Worm (Caenorhabditis elegans) whole organism, young adult: ENCODE measurements around the gene R08F11.1.

ENCODE experiments used
- B0035.1 ChIP-seq: sonication (generic microtip); optimal IDR thresholded peaks from 2 replicates; lab custom pipeline; 2016; ENCODE audit warnings: missing genetic modification characterization, mild to moderate bottlenecking, missing compliant biosample characterization, missing genotype, missing genetic modification reagents
- C17E4.6 ChIP-seq: fragments of 200-800 bp; sonication (Bioruptor generic); IDR thresholded peaks from 2 replicates; pipeline ENCODE4 v1.3.6; 2022; ENCODE audit warnings: missing genetic modification reagents, missing genetic modification characterization, missing compliant biosample characterization
- F37B4.10 ChIP-seq: fragments of 200-800 bp; sonication (Bioruptor generic); IDR thresholded peaks from 2 replicates; pipeline ENCODE4 v1.3.6; 2022; ENCODE audit warnings: missing genetic modification characterization, missing compliant biosample characterization
- F55B11.4 ChIP-seq: sonication (generic microtip); optimal IDR thresholded peaks from 2 replicates; lab custom pipeline; 2016; ENCODE audit warnings: missing compliant biosample characterization, missing genetic modification characterization, borderline replicate concordance; ENCODE audit not compliant: insufficient read depth
- Y53G8AR.9 ChIP-seq: fragments of 200-800 bp; sonication (Bioruptor generic); conservative IDR thresholded peaks from 2 replicates; pipeline ENCODE4 v1.3.6; 2022; ENCODE audit warnings: missing genetic modification reagents, missing genetic modification characterization, missing compliant biosample characterization
- aptf-2 ChIP-seq: fragments of 200-800 bp; sonication (Bioruptor generic); conservative IDR thresholded peaks from 2 replicates; pipeline ENCODE4 v1.3.6; 2022; ENCODE audit warnings: missing genetic modification reagents, missing genetic modification characterization, missing compliant biosample characterization
- aptf-3 ChIP-seq: fragments of 200-800 bp; sonication (Bioruptor generic); IDR thresholded peaks from 2 replicates; pipeline ENCODE4 v1.3.6; 2022; ENCODE audit warnings: missing genetic modification characterization, missing compliant biosample characterization
- atf-7 ChIP-seq: sonication (generic microtip); optimal IDR thresholded peaks from 2 replicates; lab custom pipeline; 2017; ENCODE audit warnings: mild to moderate bottlenecking, missing genetic modification characterization, missing compliant biosample characterization
- attf-5 ChIP-seq: fragments of 200-800 bp; sonication (Bioruptor generic); optimal IDR thresholded peaks from 2 replicates; lab custom pipeline; 2018; ENCODE audit warnings: mild to moderate bottlenecking, missing genetic modification characterization, missing compliant biosample characterization
- bed-2 ChIP-seq: fragments of 200-800 bp; sonication (Bioruptor generic); IDR thresholded peaks from 2 replicates; pipeline ENCODE4 v1.3.6; 2022; ENCODE audit warnings: missing genetic modification reagents, missing genetic modification characterization, missing compliant biosample characterization
- cebp-1 ChIP-seq, 2 experiments: fragments of 200-800 bp in 1 of 2; sonication (Bioruptor generic) in 1 of 2; sonication (generic microtip) in 1 of 2; IDR thresholded peaks in 1 of 2; optimal IDR thresholded peaks in 1 of 2; 2 replicates each; pipeline versions ENCODE4 v1.3.6 to Lab custom; 2017 to 2022; ENCODE audit warnings: missing compliant biosample characterization in 2 of 2, missing genetic modification characterization in 2 of 2, mild to moderate bottlenecking in 1 of 2, missing genetic modification reagents in 1 of 2, moderate library complexity in 1 of 2
- cebp-2 ChIP-seq: fragments of 200-800 bp; sonication (Bioruptor generic); IDR thresholded peaks from 2 replicates; pipeline ENCODE4 v1.3.6; 2022; ENCODE audit warnings: missing genetic modification characterization, missing compliant biosample characterization
- ceh-27 ChIP-seq: fragments of 200-800 bp; sonication (Bioruptor generic); optimal IDR thresholded peaks from 2 replicates; lab custom pipeline; 2018; ENCODE audit warnings: mild to moderate bottlenecking, missing genetic modification characterization, moderate library complexity, missing compliant biosample characterization
- ceh-58 ChIP-seq: fragments of 200-800 bp; sonication (Bioruptor generic); IDR thresholded peaks from 2 replicates; pipeline ENCODE4 v1.3.6; 2022; ENCODE audit warnings: missing genetic modification characterization, missing compliant biosample characterization
- egrh-3 ChIP-seq: fragments of 200-800 bp; sonication (Bioruptor generic); IDR thresholded peaks from 2 replicates; pipeline ENCODE4 v1.3.6; 2022; ENCODE audit warnings: missing genetic modification reagents, missing genetic modification characterization, missing compliant biosample characterization
- ets-4 ChIP-seq: fragments of 200-800 bp; sonication (Bioruptor generic); optimal IDR thresholded peaks from 2 replicates; lab custom pipeline; 2018; ENCODE audit warnings: mild to moderate bottlenecking, missing genetic modification characterization, missing compliant biosample characterization
- him-1 ChIP-seq: sonication (generic microtip); optimal IDR thresholded peaks from 2 replicates; lab custom pipeline; 2016; ENCODE audit warnings: missing genotype, missing genetic modification reagents, missing genetic modification characterization, missing compliant biosample characterization
- hmg-1.2 ChIP-seq: fragments of 200-800 bp; sonication (Bioruptor generic); IDR thresholded peaks from 2 replicates; pipeline ENCODE4 v1.3.6; 2022; ENCODE audit warnings: missing genetic modification reagents, missing genetic modification characterization, missing compliant biosample characterization
- lag-1 ChIP-seq: fragments of 200-800 bp; sonication (Bioruptor generic); IDR thresholded peaks from 2 replicates; pipeline ENCODE4 v1.3.6; 2022; ENCODE audit warnings: missing genetic modification reagents, missing genetic modification characterization, missing compliant biosample characterization
- let-607 ChIP-seq, 2 experiments: fragments of 200-800 bp in 1 of 2; sonication (Bioruptor generic) in 1 of 2; sonication (generic microtip) in 1 of 2; optimal IDR thresholded peaks; 2 replicates each; lab custom pipeline; 2016 to 2018; ENCODE audit warnings: mild to moderate bottlenecking in 2 of 2, missing compliant biosample characterization in 2 of 2, missing genetic modification characterization in 2 of 2, moderate library complexity in 2 of 2, missing genotype in 1 of 2
- lsl-1 ChIP-seq: fragments of 200-800 bp; sonication (Bioruptor generic); optimal IDR thresholded peaks from 2 replicates; lab custom pipeline; 2018; ENCODE audit warnings: mild to moderate bottlenecking, missing genetic modification characterization, moderate library complexity, missing compliant biosample characterization
- madf-8 ChIP-seq: fragments of 200-800 bp; sonication (Bioruptor generic); conservative IDR thresholded peaks from 2 replicates; pipeline ENCODE4 v1.3.6; 2022; ENCODE audit warnings: missing genetic modification reagents, missing genetic modification characterization, missing compliant biosample characterization
- mcd-1 ChIP-seq: fragments of 200-800 bp; sonication (Bioruptor generic); IDR thresholded peaks from 2 replicates; pipeline ENCODE4 v1.3.6; 2022; ENCODE audit warnings: missing genetic modification reagents, missing genetic modification characterization, missing compliant biosample characterization
- nfyb-1 ChIP-seq: fragments of 200-800 bp; sonication (Bioruptor generic); IDR thresholded peaks from 2 replicates; pipeline ENCODE4 v1.3.6; 2022; ENCODE audit warnings: missing genetic modification reagents, missing genetic modification characterization, missing compliant biosample characterization
- nhr-80 ChIP-seq: sonication (generic microtip); optimal IDR thresholded peaks from 2 replicates; lab custom pipeline; 2016; ENCODE audit warnings: missing genetic modification characterization, missing compliant biosample characterization
- rcor-1 ChIP-seq: fragments of 200-800 bp; sonication (Bioruptor generic); IDR thresholded peaks from 2 replicates; pipeline ENCODE4 v1.3.6; 2022; ENCODE audit warnings: missing genetic modification reagents, missing genetic modification characterization, missing compliant biosample characterization
- snpc-3.4 ChIP-seq: sonication (generic microtip); optimal IDR thresholded peaks from 2 replicates; lab custom pipeline; 2017; ENCODE audit warnings: missing genetic modification characterization, mild to moderate bottlenecking, missing compliant biosample characterization, antibody characterized with exemption, moderate library complexity, missing genotype, missing genetic modification reagents
- somi-1 ChIP-seq: fragments of 200-800 bp; sonication (Bioruptor generic); optimal IDR thresholded peaks from 2 replicates; lab custom pipeline; 2018; ENCODE audit warnings: mild to moderate bottlenecking, missing genetic modification characterization, missing compliant biosample characterization
- sptf-2 ChIP-seq: fragments of 200-800 bp; sonication (Bioruptor generic); optimal IDR thresholded peaks from 2 replicates; lab custom pipeline; 2018; ENCODE audit warnings: mild to moderate bottlenecking, missing genetic modification characterization, missing compliant biosample characterization
- tbp1 ChIP-seq: fragments of 200-800 bp; sonication (Bioruptor generic); optimal IDR thresholded peaks from 2 replicates; lab custom pipeline; 2018; ENCODE audit warnings: mild to moderate bottlenecking, missing genetic modification characterization, missing compliant biosample characterization

The R08F11.1 gene

DNA sequence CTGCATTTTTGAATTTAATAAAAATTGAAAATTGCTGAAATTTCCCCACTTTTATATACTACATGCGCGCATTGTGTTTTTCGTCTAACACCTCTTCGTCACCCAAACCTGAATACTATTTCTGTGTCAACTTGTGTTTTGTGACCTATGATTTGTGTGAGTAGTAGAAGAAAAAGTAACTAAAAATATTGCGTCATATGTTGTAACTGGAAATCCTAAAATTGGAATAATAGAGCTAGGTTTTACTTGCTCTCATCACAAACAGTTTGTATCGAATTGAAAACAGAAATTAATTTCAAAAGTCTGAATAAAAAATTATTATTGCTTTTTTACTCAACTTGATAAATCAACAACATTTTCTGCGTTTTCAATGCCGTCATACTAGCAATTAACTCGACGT lies 21.5 kb upstream of the R08F11.1 start, which contains the start of gene R08F11.4:
R08F11.4 (minus strand) TSS at position 29 of the 400 bp plus-strand sequence.
- no peak for TF ChIP-seq B0035.1 (tag; lab: Kevin White, UChicago)

DNA sequence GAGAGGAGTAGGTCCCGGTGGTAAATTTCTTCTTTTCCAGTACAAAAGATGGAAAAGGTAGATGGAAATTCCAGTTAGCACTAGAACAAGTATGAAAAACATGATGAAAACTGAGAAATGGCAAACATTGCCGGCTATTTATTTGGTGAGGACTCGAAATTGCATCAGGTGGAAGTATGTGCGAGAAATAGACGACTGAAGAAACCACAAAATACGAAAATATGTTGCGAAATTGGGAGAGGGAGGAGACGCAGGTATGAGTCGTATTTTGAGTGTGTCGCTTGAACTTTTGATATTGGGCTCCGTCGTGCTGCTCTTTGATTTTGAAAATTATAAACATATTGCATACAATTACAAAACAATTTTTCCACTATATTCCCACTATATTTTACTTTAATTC lies 19.3 kb upstream of the R08F11.1 start, which contains the start of gene cyp-33C8:
cyp-33C8 (minus strand) TSS at position 200 of the 400 bp plus-strand sequence.
- TF ChIP-seq attf-5 (GFP tag; lab: Kevin White, UChicago) (peak; percentile 51), cebp-1 (GFP tag; IDR thresholded peaks at IDR 0.05; lab: Robert Waterston, UW) (peak; percentile 94), cebp-1 (tag; optimal IDR thresholded peaks at IDR 0.05; lab: Kevin White, UChicago) (peak; percentile 97), ceh-27 (GFP tag; lab: Kevin White, UChicago) (peak; percentile 10), cebp-2 (GFP tag; lab: Robert Waterston, UW) (no peak), let-607 (tag; optimal IDR thresholded peaks at IDR 0.05; lab: Kevin White, UChicago) (no peak), hmg-1.2 (GFP tag; lab: Robert Waterston, UW) (peak; percentile 6; the same call in 1 of the 2 replicates), nhr-80 (tag; lab: Kevin White, UChicago) (peak; percentile 31)

DNA sequence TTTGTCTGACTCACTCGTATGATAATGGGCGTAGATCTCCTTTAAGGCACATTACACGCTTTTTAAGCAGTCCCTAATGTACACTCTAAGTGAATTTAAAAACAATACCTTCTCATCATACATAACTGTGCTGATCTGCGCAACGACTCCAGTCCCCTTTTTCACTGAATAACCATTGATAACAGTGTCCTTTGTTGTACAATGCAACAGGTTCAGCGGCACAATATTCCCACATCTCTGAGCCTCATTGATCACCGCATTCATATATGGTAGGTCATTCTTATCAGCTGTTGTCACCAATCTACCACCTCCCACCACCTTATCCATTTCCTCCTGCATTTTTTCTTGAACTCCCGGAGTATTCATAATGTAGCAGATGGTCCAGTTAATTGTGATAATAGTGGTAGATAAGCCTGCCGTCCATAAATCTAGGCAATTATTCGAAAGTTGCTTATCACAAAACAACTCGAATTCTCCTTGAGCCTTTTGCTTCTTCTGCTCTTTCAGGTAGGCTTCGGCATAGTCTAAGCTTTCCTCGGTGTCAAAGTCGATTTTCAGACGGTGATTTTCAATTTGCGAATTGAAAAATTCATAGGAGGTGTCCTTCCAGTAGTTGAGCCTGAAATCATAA lies 17.9 kb upstream of the R08F11.1 start:
- no peak for TF ChIP-seq madf-8 (GFP tag; lab: Robert Waterston, UW)
- TF ChIP-seq lsl-1 = no peak
- TF ChIP-seq him-1 = no peak
- TF ChIP-seq egrh-3 (GFP tag; lab: Robert Waterston, UW) = no peak
- TF ChIP-seq ets-4 (GFP tag; lab: Kevin White, UChicago) = no peak
- TF ChIP-seq mcd-1 = no peak
- no peak for TF ChIP-seq rcor-1 (GFP tag; lab: Robert Waterston, UW)
- TF ChIP-seq bed-2 (GFP tag; lab: Robert Waterston, UW) = no peak
- no peak for TF ChIP-seq atf-7 (tag; lab: Kevin White, UChicago)
- TF ChIP-seq Y53G8AR.9 = no peak
- no peak for TF ChIP-seq F37B4.10 (GFP tag; lab: Robert Waterston, UW)
- TF ChIP-seq C17E4.6 = no peak
- TF ChIP-seq sptf-2 = no peak
- no peak for TF ChIP-seq ceh-27 (GFP tag; lab: Kevin White, UChicago)
- no peak for TF ChIP-seq aptf-3
- no peak for TF ChIP-seq aptf-2 (GFP tag; lab: Robert Waterston, UW)
- no peak for TF ChIP-seq tbp1 (GFP tag; lab: Kevin White, UChicago)
- TF ChIP-seq ceh-58 (GFP tag; lab: Robert Waterston, UW) = no peak
- TF ChIP-seq snpc-3.4 (tag; lab: Kevin White, UChicago) = no peak
- no peak for TF ChIP-seq lag-1 (GFP tag; lab: Robert Waterston, UW)
- TF ChIP-seq, all 124 proteins: peak for 0

DNA sequence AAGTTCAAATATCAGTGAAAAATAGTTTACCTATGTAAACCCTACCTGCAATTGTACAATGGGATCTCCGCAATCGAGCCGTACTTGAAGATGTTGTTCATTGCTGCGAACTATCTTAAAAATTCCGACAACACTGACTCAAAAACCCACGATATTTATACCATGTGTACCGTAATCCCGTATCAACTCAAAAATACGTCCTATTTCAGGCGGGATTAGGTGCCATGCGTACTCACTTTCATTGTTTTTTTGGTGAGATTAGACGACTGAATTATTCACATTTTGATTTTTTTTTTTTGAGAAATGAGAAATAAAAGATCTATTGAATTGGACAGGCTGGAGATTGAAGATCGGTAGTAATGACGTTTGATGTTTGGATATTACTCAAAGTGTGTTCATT lies 16.4 kb upstream of the R08F11.1 start, which contains the start of gene srt-30:
srt-30 (minus strand) TSS at position 101 of the 400 bp plus-strand sequence.
- TF ChIP-seq tbp1 (GFP tag; lab: Kevin White, UChicago) = no peak
- no peak for TF ChIP-seq nfyb-1
- TF ChIP-seq F55B11.4 (tag; lab: Kevin White, UChicago) = no peak
- TF ChIP-seq atf-7 (tag; lab: Kevin White, UChicago) = no peak
- no peak for TF ChIP-seq somi-1 (GFP tag; lab: Kevin White, UChicago)
- no peak for TF ChIP-seq nhr-80 (tag; lab: Kevin White, UChicago)
- TF ChIP-seq, all 124 proteins: peak for 0
